Fruit fly (Drosophila melanogaster) whole organism: ENCODE results near the gene puc.

Source experiments
- CG8478 ChIP-seq: fragments of >200 bp; optimal IDR thresholded peaks from 2 replicates; lab custom pipeline; 2018; ENCODE audit warnings: inconsistent platforms
- Dll ChIP-seq: fragments of >200 bp; optimal IDR thresholded peaks from 2 replicates; lab custom pipeline; 2017
- EcR ChIP-seq, 2 experiments: fragments of >200 bp; optimal IDR thresholded peaks; 2 replicates each; lab custom pipeline; 2017; ENCODE audit warnings: missing biosample characterization in 2 of 2, missing genetic modification characterization in 2 of 2, missing genetic modification reagents in 2 of 2
- pan ChIP-seq: fragments of >200 bp; optimal IDR thresholded peaks from 2 replicates; lab custom pipeline; 2017
- psq ChIP-seq: fragments of >200 bp; optimal IDR thresholded peaks from 2 replicates; lab custom pipeline; 2017
- usp ChIP-seq: fragments of >200 bp; optimal IDR thresholded peaks from 2 replicates; lab custom pipeline; 2017; ENCODE audit warnings: missing biosample characterization, missing genetic modification characterization, mixed read lengths

puc gene

dm6 chr3R:8149003-8149402 is 43.9 kb downstream of the puc start:
- TF ChIP-seq usp (GFP tag; lab: Kevin White, UChicago) (no peak), pan (lab: Kevin White, UChicago) (no peak), EcR (GFP tag; optimal IDR thresholded peaks at IDR 0.05; lab: Kevin White, UChicago) (no peak), psq (no peak), CG8478 (lab: Kevin White, UChicago) (no peak), Dll (lab: Kevin White, UChicago) (no peak)

- no peak for TF ChIP-seq CG8478 (lab: Kevin White, UChicago)
- TF ChIP-seq Dll (lab: Kevin White, UChicago) = no peak
- no peak for TF ChIP-seq psq
- TF ChIP-seq pan (lab: Kevin White, UChicago) = no peak
- no peak for TF ChIP-seq EcR (GFP tag; optimal IDR thresholded peaks at IDR 0.05; lab: Kevin White, UChicago)
- no peak for TF ChIP-seq usp (GFP tag; lab: Kevin White, UChicago)
These were observed 44.9 kb downstream of the puc start for dm6 chr3R:8149995-8150394.

- TF ChIP-seq Dll (lab: Kevin White, UChicago) = no peak
- TF ChIP-seq EcR (GFP tag; optimal IDR thresholded peaks at IDR 0.05; lab: Kevin White, UChicago) = no peak
- TF ChIP-seq psq = no peak
- no peak for TF ChIP-seq usp (GFP tag; lab: Kevin White, UChicago)
- no peak for TF ChIP-seq pan (lab: Kevin White, UChicago)
- no peak for TF ChIP-seq CG8478 (lab: Kevin White, UChicago)
These were observed 46.0 kb downstream of the puc start for dm6 chr3R:8151163-8151562.

- no peak for TF ChIP-seq EcR (GFP tag; optimal IDR thresholded peaks at IDR 0.05; lab: Kevin White, UChicago)
- TF ChIP-seq psq = no peak
- TF ChIP-seq pan (lab: Kevin White, UChicago) = no peak
- TF ChIP-seq usp (GFP tag; lab: Kevin White, UChicago) = no peak
- no peak for TF ChIP-seq CG8478 (lab: Kevin White, UChicago)
- TF ChIP-seq Dll (lab: Kevin White, UChicago) = no peak
These were observed 47.6 kb downstream of the puc start for dm6 chr3R:8152578-8153191.

dm6 chr3R:8153958-8154606 is 49.0 kb downstream of the puc start:
- TF ChIP-seq psq (no peak), usp (GFP tag; lab: Kevin White, UChicago) (no peak), EcR (GFP tag; optimal IDR thresholded peaks at IDR 0.05; lab: Kevin White, UChicago) (no peak), Dll (lab: Kevin White, UChicago) (no peak), pan (lab: Kevin White, UChicago) (no peak), CG8478 (lab: Kevin White, UChicago) (no peak)

- TF ChIP-seq pan (lab: Kevin White, UChicago) = no peak
- no peak for TF ChIP-seq Dll (lab: Kevin White, UChicago)
- TF ChIP-seq EcR (GFP tag; optimal IDR thresholded peaks at IDR 0.05; lab: Kevin White, UChicago) = no peak
- no peak for TF ChIP-seq usp (GFP tag; lab: Kevin White, UChicago)
- TF ChIP-seq CG8478 (lab: Kevin White, UChicago) = no peak
- TF ChIP-seq psq = no peak
These were observed 50.9 kb downstream of the puc start for dm6 chr3R:8155735-8156670.

- no peak for TF ChIP-seq Dll (lab: Kevin White, UChicago)
- no peak for TF ChIP-seq CG8478 (lab: Kevin White, UChicago)
- TF ChIP-seq usp (GFP tag; lab: Kevin White, UChicago) = no peak
- no peak for TF ChIP-seq EcR (GFP tag; optimal IDR thresholded peaks at IDR 0.05; lab: Kevin White, UChicago)
- no peak for TF ChIP-seq psq
- TF ChIP-seq pan (lab: Kevin White, UChicago) = no peak
These were observed 52.1 kb downstream of the puc start for dm6 chr3R:8157247-8157646.

dm6 chr3R:8158328-8158727 is 53.2 kb downstream of the puc start:
- no peak for TF ChIP-seq EcR (GFP tag; optimal IDR thresholded peaks at IDR 0.05; lab: Kevin White, UChicago)
- no peak for TF ChIP-seq pan (lab: Kevin White, UChicago)
- TF ChIP-seq psq = no peak
- no peak for TF ChIP-seq usp (GFP tag; lab: Kevin White, UChicago)
- no peak for TF ChIP-seq CG8478 (lab: Kevin White, UChicago)
- no peak for TF ChIP-seq Dll (lab: Kevin White, UChicago)

- TF ChIP-seq Dll (lab: Kevin White, UChicago) (no peak), usp (GFP tag; lab: Kevin White, UChicago) (no peak), EcR (GFP tag; optimal IDR thresholded peaks at IDR 0.05; lab: Kevin White, UChicago) (no peak), psq (no peak), pan (lab: Kevin White, UChicago) (no peak), CG8478 (lab: Kevin White, UChicago) (no peak)
These were observed 55.2 kb downstream of the puc start for dm6 chr3R:8160056-8161017.

dm6 chr3R:8164850-8165249 is 59.7 kb downstream of the puc start:
- TF ChIP-seq Dll (lab: Kevin White, UChicago) = no peak
- no peak for TF ChIP-seq pan (lab: Kevin White, UChicago)
- TF ChIP-seq psq = no peak
- TF ChIP-seq usp (GFP tag; lab: Kevin White, UChicago) = no peak
- TF ChIP-seq EcR (GFP tag; optimal IDR thresholded peaks at IDR 0.05; lab: Kevin White, UChicago) = no peak
- TF ChIP-seq CG8478 (lab: Kevin White, UChicago) = no peak
